Worm (Caenorhabditis elegans) whole organism, early embryonic: Measurements from ENCODE around the gene nlp-36.

ENCODE experiments used
- aly-1 ChIP-seq: sonication (generic microtip); optimal IDR thresholded peaks from 2 replicates; lab custom pipeline; 2016; ENCODE audit warnings: missing genetic modification characterization, missing compliant biosample characterization
- ama-1 ChIP-seq: fragments of 150-350 bp; optimal IDR thresholded peaks from 2 replicates; lab custom pipeline; 2014
- ceh-13 ChIP-seq: fragments of 200-800 bp; sonication (Bioruptor generic); optimal IDR thresholded peaks from 2 replicates; lab custom pipeline; 2018; ENCODE audit warnings: mild to moderate bottlenecking, missing genetic modification characterization, missing compliant biosample characterization
- flt-1 ChIP-seq: fragments of 200-800 bp; sonication (Bioruptor generic); IDR thresholded peaks from 2 replicates; pipeline ENCODE4 v1.3.6; 2022; ENCODE audit warnings: missing genetic modification characterization, missing compliant biosample characterization
- hmbx-1 ChIP-seq: sonication (generic microtip); optimal IDR thresholded peaks from 2 replicates; lab custom pipeline; 2016; ENCODE audit warnings: mild to moderate bottlenecking, missing genetic modification characterization, missing compliant biosample characterization
- hmg-4 ChIP-seq: fragments of 200-800 bp; sonication (Bioruptor generic); optimal IDR thresholded peaks from 2 replicates; lab custom pipeline; 2018; ENCODE audit warnings: mild to moderate bottlenecking, missing genetic modification characterization, missing compliant biosample characterization
- hnd-1 ChIP-seq: sonication (generic microtip); optimal IDR thresholded peaks from 2 replicates; lab custom pipeline; 2016; ENCODE audit warnings: missing genetic modification characterization, missing compliant biosample characterization
- pes-1 ChIP-seq: fragments of 200-800 bp; sonication (Bioruptor generic); IDR thresholded peaks from 2 replicates; pipeline ENCODE4 v1.3.6; 2022; ENCODE audit warnings: missing genetic modification reagents, missing genetic modification characterization, missing compliant biosample characterization
- sea-1 ChIP-seq: fragments of 200-800 bp; sonication (Bioruptor generic); conservative IDR thresholded peaks from 2 replicates; pipeline ENCODE4 v1.3.6; 2022; ENCODE audit warnings: missing genetic modification characterization, missing compliant biosample characterization
- tbx-11 ChIP-seq: fragments of 200-800 bp; sonication (Bioruptor generic); IDR thresholded peaks from 2 replicates; pipeline ENCODE4 v1.3.6; 2022; ENCODE audit warnings: missing genetic modification characterization, missing compliant biosample characterization
- tbx-37 ChIP-seq: fragments of 200-800 bp; sonication (Bioruptor generic); conservative IDR thresholded peaks from 2 replicates; pipeline ENCODE4 v1.3.6; 2022; ENCODE audit warnings: missing genetic modification reagents, missing genetic modification characterization, missing compliant biosample characterization

DNA sequence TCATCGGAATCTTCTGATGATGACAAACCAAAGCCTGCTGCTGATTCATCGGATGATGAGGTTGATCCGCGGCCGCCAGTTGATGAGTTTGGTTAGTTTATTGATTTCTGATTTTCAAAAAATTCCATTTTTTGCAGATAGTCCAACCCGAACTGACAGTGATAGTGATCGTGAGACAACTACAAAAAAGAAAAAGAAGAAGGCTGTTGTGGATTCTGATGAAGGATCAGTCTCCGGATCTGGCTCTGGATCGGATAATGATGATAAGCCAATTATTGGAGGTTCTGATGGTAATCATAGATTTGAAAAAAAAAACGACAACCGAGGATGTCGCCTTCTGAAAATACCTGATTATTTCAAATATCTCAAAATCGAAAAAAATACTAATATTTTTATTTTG is 7.6 kb downstream of the nlp-36 start:
- TF ChIP-seq ama-1 (lab: Kevin White, UChicago) (no peak), hmg-4 (GFP tag; lab: Kevin White, UChicago) (no peak), flt-1 (GFP tag; lab: Robert Waterston, UW) (no peak), aly-1 (no peak), tbx-11 (GFP tag; lab: Robert Waterston, UW) (no peak), hnd-1 (tag; lab: Kevin White, UChicago) (no peak), pes-1 (GFP tag; lab: Robert Waterston, UW) (no peak), ceh-13 (GFP tag; lab: Kevin White, UChicago) (no peak), sea-1 (GFP tag; lab: Robert Waterston, UW) (no peak), hmbx-1 (tag; lab: Kevin White, UChicago) (no peak), tbx-37 (GFP tag; lab: Robert Waterston, UW) (no peak)
